Worm (Caenorhabditis elegans) whole organism, young adult: ENCODE data around the gene fbxb-83.

Experiments
- C06A6.2 ChIP-seq: fragments of 200-800 bp; sonication (Bioruptor generic); conservative IDR thresholded peaks from 2 replicates; pipeline ENCODE4 v1.3.6; 2022; ENCODE audit warnings: missing genetic modification characterization, missing compliant biosample characterization
- efl-1 ChIP-seq: fragments of 150-350 bp; optimal IDR thresholded peaks from 2 replicates; lab custom pipeline; 2014; ENCODE audit warnings: missing biosample characterization, missing genetic modification reagents, missing genetic modification characterization
- nfyb-1 ChIP-seq: fragments of 200-800 bp; sonication (Bioruptor generic); IDR thresholded peaks from 2 replicates; pipeline ENCODE4 v1.3.6; 2022; ENCODE audit warnings: missing genetic modification reagents, missing genetic modification characterization, missing compliant biosample characterization
- pha-4 ChIP-seq: fragments of 150-350 bp; sonication (generic microtip); optimal IDR thresholded peaks from 2 replicates; lab custom pipeline; 2014; ENCODE audit warnings: missing biosample characterization, missing genetic modification reagents, missing genetic modification characterization
- sea-2 ChIP-seq: fragments of 200-800 bp; sonication (Bioruptor generic); IDR thresholded peaks from 2 replicates; pipeline ENCODE4 v1.3.6; 2022; ENCODE audit warnings: missing genetic modification characterization, missing compliant biosample characterization
- unc-130 ChIP-seq: sonication (generic microtip); optimal IDR thresholded peaks from 2 replicates; lab custom pipeline; 2016; ENCODE audit warnings: missing genetic modification reagents, missing genetic modification characterization, missing compliant biosample characterization

ce11 chrIII:159149-159548 is 14.1 kb upstream of the fbxb-83 start:
- no peak for TF ChIP-seq nfyb-1 (GFP tag; lab: Robert Waterston, UW)
- no peak for TF ChIP-seq unc-130
- TF ChIP-seq sea-2: no peak
- no peak for TF ChIP-seq C06A6.2 (GFP tag; lab: Robert Waterston, UW)
- no peak for TF ChIP-seq pha-4 (tag; lab: Kevin White, UChicago)
- no peak for TF ChIP-seq efl-1 (GFP tag; lab: Kevin White, UChicago)
